Worm (Caenorhabditis elegans): ENCODE results near the gene lmd-3.

DNA sequence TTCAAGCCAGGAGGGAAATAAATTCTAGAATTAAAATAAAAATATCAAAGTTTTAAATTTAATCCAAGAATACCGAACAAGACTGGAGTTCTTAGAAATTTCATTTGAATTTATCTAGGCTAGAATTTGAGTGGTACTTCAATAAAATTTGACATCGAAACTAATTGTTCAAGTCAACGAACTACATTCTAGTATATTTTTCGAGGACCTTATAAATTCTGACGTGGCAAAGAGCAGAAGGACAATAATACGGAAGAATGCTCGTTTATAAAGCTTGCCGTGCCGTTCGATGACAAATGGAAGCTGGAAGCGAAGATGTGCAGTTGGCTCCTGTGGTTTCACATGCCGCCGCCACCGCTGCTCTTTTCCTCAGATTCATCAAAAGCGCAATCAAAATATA is 43.8 kb downstream of the lmd-3 start:
- no peak for TF ChIP-seq mep-1 (tag; optimal IDR thresholded peaks at IDR 0.05)
- TF ChIP-seq ceh-82 (tag; optimal IDR thresholded peaks at IDR 0.05), result no peak
- TF ChIP-seq nhr-76 (tag; optimal IDR thresholded peaks at IDR 0.05), result no peak
- TF ChIP-seq unc-39 (tag; optimal IDR thresholded peaks at IDR 0.05), result no peak
- TF ChIP-seq snpc-4 (tag; optimal IDR thresholded peaks at IDR 0.05), result no peak
